Worm (Caenorhabditis elegans) whole organism, L1 larva: ENCODE results near the gene lury-1.

Experiments used
- F16B12.6 ChIP-seq: fragments of 150-350 bp; optimal IDR thresholded peaks from 2 replicates; lab custom pipeline; 2014; ENCODE audit warnings: missing biosample characterization, missing genetic modification characterization
- aly-2 ChIP-seq: fragments of 150-350 bp; optimal IDR thresholded peaks from 2 replicates; lab custom pipeline; 2014; ENCODE audit warnings: missing biosample characterization, missing genetic modification characterization
- blmp-1 ChIP-seq: fragments of 150-350 bp; optimal IDR thresholded peaks from 2 replicates; lab custom pipeline; 2014; ENCODE audit warnings: missing biosample characterization, missing genetic modification characterization
- ceh-88 ChIP-seq: fragments of 200-800 bp; sonication (Bioruptor generic); IDR thresholded peaks from 2 replicates; pipeline ENCODE4 v1.3.6; 2022; ENCODE audit warnings: missing genetic modification characterization, missing compliant biosample characterization
- ces-1 ChIP-seq: fragments of 150-350 bp; optimal IDR thresholded peaks from 2 replicates; lab custom pipeline; 2014; ENCODE audit warnings: missing biosample characterization, missing genetic modification reagents, missing genetic modification characterization
- efl-1 ChIP-seq, 4 experiments: fragments of 150-350 bp; optimal IDR thresholded peaks in 3 of 4; peaks in 1 of 4; 1 replicate in 1 of 4; 2 replicates in 3 of 4; lab custom pipeline; 2014; ENCODE audit warnings: missing biosample characterization in 2 of 4, missing genetic modification characterization in 2 of 4, missing genetic modification reagents in 2 of 4
- efl-3 ChIP-seq: fragments of 200-800 bp; sonication (Bioruptor generic); optimal IDR thresholded peaks from 2 replicates; lab custom pipeline; 2018; ENCODE audit warnings: mild to moderate bottlenecking, missing genetic modification characterization, missing compliant biosample characterization
- egl-27 ChIP-seq, 2 experiments: fragments of 150-350 bp in 1 of 2; sonication (generic microtip); optimal IDR thresholded peaks; 3 replicates each; lab custom pipeline; 2017 to 2018; ENCODE audit warnings: missing biosample characterization in 2 of 2, missing genetic modification characterization in 2 of 2, missing genetic modification reagents in 2 of 2
- fkh-8 ChIP-seq: sonication (generic microtip); optimal IDR thresholded peaks from 2 replicates; lab custom pipeline; 2016; ENCODE audit warnings: mild to moderate bottlenecking, missing genetic modification characterization, missing compliant biosample characterization
- fos-1 ChIP-seq: fragments of 150-350 bp; optimal IDR thresholded peaks from 2 replicates; lab custom pipeline; 2014; ENCODE audit warnings: missing biosample characterization, missing genetic modification characterization
- grh-1 ChIP-seq: fragments of 200-800 bp; sonication (Bioruptor generic); IDR thresholded peaks from 2 replicates; pipeline ENCODE4 v1.3.6; 2022; ENCODE audit warnings: missing genetic modification reagents, missing genetic modification characterization, missing compliant biosample characterization
- hlh-17 ChIP-seq: fragments of 200-800 bp; sonication (Bioruptor generic); optimal IDR thresholded peaks from 2 replicates; lab custom pipeline; 2018; ENCODE audit warnings: missing genetic modification characterization, mild to moderate bottlenecking, missing compliant biosample characterization, moderate library complexity, borderline replicate concordance
- hlh-4 ChIP-seq: sonication (generic microtip); optimal IDR thresholded peaks from 2 replicates; lab custom pipeline; 2016; ENCODE audit warnings: mild to moderate bottlenecking, missing genetic modification characterization, missing compliant biosample characterization
- irx-1 ChIP-seq: sonication (generic microtip); optimal IDR thresholded peaks from 2 replicates; lab custom pipeline; 2016; ENCODE audit warnings: missing genetic modification characterization, missing compliant biosample characterization
- isw-1 ChIP-seq: fragments of 200-800 bp; sonication (Bioruptor generic); IDR thresholded peaks from 2 replicates; pipeline ENCODE4 v1.3.6; 2022; ENCODE audit warnings: missing genetic modification characterization, missing compliant biosample characterization
- jun-1 ChIP-seq: fragments of 150-350 bp; optimal IDR thresholded peaks from 2 replicates; lab custom pipeline; 2014; ENCODE audit warnings: missing biosample characterization, missing genetic modification reagents, missing genetic modification characterization
- lin-13 ChIP-seq: fragments of 150-350 bp; optimal IDR thresholded peaks from 2 replicates; lab custom pipeline; 2014; ENCODE audit warnings: missing biosample characterization, missing genetic modification reagents, missing genetic modification characterization
- lin-14 ChIP-seq: fragments of 200-800 bp; sonication (Bioruptor generic); optimal IDR thresholded peaks from 2 replicates; lab custom pipeline; 2018; ENCODE audit warnings: mild to moderate bottlenecking, missing genetic modification characterization, moderate library complexity, missing compliant biosample characterization
- lsy-2 ChIP-seq, 2 experiments: fragments of 150-350 bp; optimal IDR thresholded peaks; 2 replicates each; lab custom pipeline; 2014; ENCODE audit warnings: missing biosample characterization in 2 of 2, missing genetic modification characterization in 2 of 2
- mep-1 ChIP-seq: fragments of 150-350 bp; optimal IDR thresholded peaks from 2 replicates; lab custom pipeline; 2014; ENCODE audit warnings: missing biosample characterization, missing genetic modification characterization
- nhr-12 ChIP-seq: sonication (generic microtip); optimal IDR thresholded peaks from 2 replicates; lab custom pipeline; 2017; ENCODE audit warnings: missing biosample characterization, missing genetic modification characterization
- nhr-20 ChIP-seq: sonication (generic microtip); optimal IDR thresholded peaks from 2 replicates; lab custom pipeline; 2016; ENCODE audit warnings: mild to moderate bottlenecking, missing genetic modification characterization, missing compliant biosample characterization
- nhr-28 ChIP-seq: fragments of 150-350 bp; optimal IDR thresholded peaks from 2 replicates; lab custom pipeline; 2014; ENCODE audit warnings: missing biosample characterization, missing genetic modification characterization
- nhr-76 ChIP-seq: sonication (generic microtip); optimal IDR thresholded peaks from 2 replicates; lab custom pipeline; 2017; ENCODE audit warnings: missing biosample characterization, missing genetic modification characterization
- nhr-77 ChIP-seq: fragments of 150-350 bp; optimal IDR thresholded peaks from 2 replicates; lab custom pipeline; 2014; ENCODE audit warnings: missing biosample characterization, missing genetic modification characterization
- nhr-84 ChIP-seq: sonication (generic microtip); optimal IDR thresholded peaks from 2 replicates; lab custom pipeline; 2017; ENCODE audit warnings: missing biosample characterization, missing genetic modification characterization
- nhr-85 ChIP-seq: sonication (generic microtip); peaks from one replicate; lab custom pipeline; 2016; ENCODE audit warnings: missing genetic modification characterization, inconsistent platforms, missing compliant biosample characterization
- nhr-90 ChIP-seq: sonication (generic microtip); optimal IDR thresholded peaks from 2 replicates; lab custom pipeline; 2016; ENCODE audit warnings: mild to moderate bottlenecking, missing genetic modification characterization, missing compliant biosample characterization; ENCODE audit not compliant: poor library complexity
- rnt-1 ChIP-seq: sonication (generic microtip); optimal IDR thresholded peaks from 2 replicates; lab custom pipeline; 2016; ENCODE audit warnings: mild to moderate bottlenecking, missing genetic modification characterization, moderate library complexity, missing compliant biosample characterization
- skn-1 ChIP-seq: fragments of 150-350 bp; optimal IDR thresholded peaks from 2 replicates; lab custom pipeline; 2014; ENCODE audit warnings: missing biosample characterization, missing genetic modification characterization
- snu-23 ChIP-seq: sonication (generic microtip); optimal IDR thresholded peaks from 2 replicates; lab custom pipeline; 2016; ENCODE audit warnings: missing genetic modification characterization, missing compliant biosample characterization
- sox-4 ChIP-seq: sonication (generic microtip); optimal IDR thresholded peaks from 2 replicates; lab custom pipeline; 2016; ENCODE audit warnings: missing genetic modification characterization, missing compliant biosample characterization
- sptf-1 ChIP-seq: fragments of 150-350 bp; optimal IDR thresholded peaks from 2 replicates; lab custom pipeline; 2014; ENCODE audit warnings: missing biosample characterization, missing genetic modification characterization
- tbx-2 ChIP-seq: sonication (generic microtip); optimal IDR thresholded peaks from 2 replicates; lab custom pipeline; 2016; ENCODE audit warnings: missing genetic modification characterization, missing compliant biosample characterization
- unc-30 ChIP-seq: sonication (generic microtip); optimal IDR thresholded peaks from 2 replicates; lab custom pipeline; 2017; ENCODE audit warnings: missing biosample characterization, missing genetic modification characterization
- unc-62 ChIP-seq: fragments of 150-350 bp; optimal IDR thresholded peaks from 2 replicates; lab custom pipeline; 2014; ENCODE audit warnings: missing biosample characterization, missing genetic modification reagents, missing genetic modification characterization
- unc-86 ChIP-seq: sonication (generic microtip); optimal IDR thresholded peaks from 2 replicates; lab custom pipeline; 2016; ENCODE audit warnings: missing genetic modification characterization, missing compliant biosample characterization
- unc-98 ChIP-seq: fragments of 200-800 bp; sonication (Bioruptor generic); IDR thresholded peaks from 2 replicates; pipeline ENCODE4 v1.3.6; 2022; ENCODE audit warnings: missing genetic modification characterization, missing compliant biosample characterization
- vab-15 ChIP-seq: sonication (generic microtip); optimal IDR thresholded peaks from 2 replicates; lab custom pipeline; 2017; ENCODE audit warnings: missing genotype, mild to moderate bottlenecking, missing genetic modification characterization, missing compliant biosample characterization
- xbp-1 ChIP-seq: sonication (generic microtip); optimal IDR thresholded peaks from 2 replicates; lab custom pipeline; 2016; ENCODE audit warnings: missing genetic modification characterization, missing compliant biosample characterization
- zag-1 ChIP-seq: fragments of 150-350 bp; optimal IDR thresholded peaks from 2 replicates; lab custom pipeline; 2014; ENCODE audit warnings: missing biosample characterization, missing genetic modification characterization
- ztf-11 ChIP-seq, 2 experiments: sonication (generic microtip); optimal IDR thresholded peaks; 2 replicates each; lab custom pipeline; 2016 to 2017; ENCODE audit warnings: missing genetic modification characterization in 2 of 2, missing biosample characterization in 1 of 2, missing compliant biosample characterization in 1 of 2
- ztf-4 ChIP-seq: fragments of 150-350 bp; optimal IDR thresholded peaks from 2 replicates; lab custom pipeline; 2014; ENCODE audit warnings: missing biosample characterization, missing genetic modification characterization

Gene lury-1

ce11 chrIII:12218633-12219097 lies 32.5 kb downstream of the lury-1 start, which contains the start of the genes gex-4 and gphr-1 (continued):
- no peak for TF ChIP-seq nhr-90 (tag; lab: Kevin White, UChicago)
- peak; percentile 63 for TF ChIP-seq xbp-1 (tag; lab: Kevin White, UChicago)
- TF ChIP-seq unc-30 = no peak
- TF ChIP-seq unc-98 (GFP tag; lab: Robert Waterston, UW) = peak; percentile 67
- no peak for TF ChIP-seq ces-1 (GFP tag; lab: Kevin White, UChicago)
- TF ChIP-seq sox-4 (tag; lab: Kevin White, UChicago) = no peak
- TF ChIP-seq snu-23 = peak; percentile 67
- peak; percentile 58 to 81 for TF ChIP-seq lsy-2 (tag; optimal IDR thresholded peaks at IDR 0.05; lab: Kevin White, UChicago)
- TF ChIP-seq mep-1 (tag; lab: Kevin White, UChicago) = peak; percentile 61
- TF ChIP-seq sptf-1 (tag; lab: Kevin White, UChicago) = no peak
- no peak for TF ChIP-seq vab-15 (tag; lab: Kevin White, UChicago)
- TF ChIP-seq ztf-4 (tag; lab: Kevin White, UChicago) = no peak
- no peak for TF ChIP-seq lin-14
- no peak for TF ChIP-seq ceh-88 (GFP tag; lab: Robert Waterston, UW)
- no peak for TF ChIP-seq aly-2 (tag; lab: Kevin White, UChicago)
- no peak for TF ChIP-seq efl-3 (GFP tag; lab: Kevin White, UChicago)
- peak; percentile 25 for TF ChIP-seq F16B12.6
- TF ChIP-seq fkh-8 (tag; lab: Kevin White, UChicago) = peak; percentile 79
- TF ChIP-seq nhr-77 = no peak
- no peak for TF ChIP-seq zag-1 (tag; lab: Kevin White, UChicago)
- TF ChIP-seq nhr-12 = no peak
- no peak for TF ChIP-seq fos-1
- no peak for TF ChIP-seq nhr-76 (tag; lab: Kevin White, UChicago)
- TF ChIP-seq lin-13 = peak; percentile 54
- no peak for TF ChIP-seq irx-1 (tag; lab: Kevin White, UChicago)
- TF ChIP-seq hlh-17 (GFP tag; lab: Kevin White, UChicago) = no peak
- TF ChIP-seq nhr-20 (tag; lab: Kevin White, UChicago) = peak; percentile 41
- TF ChIP-seq blmp-1 (tag; lab: Kevin White, UChicago) = peak; percentile 9
- peak; percentile 62 for TF ChIP-seq tbx-2 (tag; lab: Kevin White, UChicago)
- TF ChIP-seq skn-1 (tag; lab: Kevin White, UChicago) = peak; percentile 38
- TF ChIP-seq nhr-28 (tag; lab: Kevin White, UChicago) = no peak
- peak; percentile 68 for TF ChIP-seq nhr-85 (tag; lab: Kevin White, UChicago)
- no peak for TF ChIP-seq hlh-4 (tag; lab: Kevin White, UChicago)
- TF ChIP-seq jun-1 = no peak
- no peak for TF ChIP-seq egl-27 (tag; optimal IDR thresholded peaks at IDR 0.05; lab: Kevin White, UChicago)
- TF ChIP-seq rnt-1 (tag; lab: Kevin White, UChicago) = no peak

ce11 chrIII:12220820-12221219 lies 34.6 kb downstream of the lury-1 start:
- TF ChIP-seq unc-86 (tag; lab: Kevin White, UChicago) (no peak), xbp-1 (tag; lab: Kevin White, UChicago) (no peak), unc-98 (GFP tag; lab: Robert Waterston, UW) (no peak)

- TF ChIP-seq nhr-90 (tag; lab: Kevin White, UChicago) (no peak), grh-1 (GFP tag; lab: Robert Waterston, UW) (no peak), ztf-11 (tag; optimal IDR thresholded peaks at IDR 0.05; lab: Kevin White, UChicago) (no peak), mep-1 (tag; lab: Kevin White, UChicago) (no peak), sptf-1 (tag; lab: Kevin White, UChicago) (no peak), isw-1 (GFP tag; lab: Robert Waterston, UW) (no peak), nhr-84 (tag; lab: Kevin White, UChicago) (no peak), efl-3 (GFP tag; lab: Kevin White, UChicago) (no peak), efl-1 (optimal IDR thresholded peaks at IDR 0.05; lab: Kevin White, UChicago) (no peak), efl-1 (GFP tag; optimal IDR thresholded peaks at IDR 0.05 in 1 of 2; lab: Kevin White, UChicago) (no peak), lin-13 (no peak), unc-62 (no peak), nhr-85 (tag; lab: Kevin White, UChicago) (no peak)
Observed at ce11 chrIII:12221452-12221851, 35.2 kb downstream of the lury-1 start.
